Worm (Caenorhabditis elegans) whole organism, L3 larva: ENCODE data around the gene rpl-9.

Experiments
- R02D3.7 ChIP-seq: fragments of 150-350 bp; optimal IDR thresholded peaks from 2 replicates; lab custom pipeline; 2014; ENCODE audit warnings: missing biosample characterization, missing genetic modification characterization
- aly-2 ChIP-seq: fragments of 150-350 bp; optimal IDR thresholded peaks from 2 replicates; lab custom pipeline; 2014; ENCODE audit warnings: missing biosample characterization, missing genetic modification characterization
- ama-1 ChIP-seq: fragments of 150-350 bp; optimal IDR thresholded peaks from 2 replicates; lab custom pipeline; 2018
- ceh-28 ChIP-seq: fragments of 150-350 bp; optimal IDR thresholded peaks from 2 replicates; lab custom pipeline; 2014; ENCODE audit warnings: missing biosample characterization, missing genetic modification reagents, missing genetic modification characterization
- ceh-82 ChIP-seq: fragments of 150-350 bp; optimal IDR thresholded peaks from 2 replicates; lab custom pipeline; 2014; ENCODE audit warnings: missing biosample characterization, missing genetic modification characterization
- ceh-9 ChIP-seq: sonication (generic microtip); optimal IDR thresholded peaks from 2 replicates; lab custom pipeline; 2018; ENCODE audit warnings: missing biosample characterization, missing genetic modification characterization
- daf-12 ChIP-seq: fragments of 150-350 bp; optimal IDR thresholded peaks from 2 replicates; lab custom pipeline; 2014; ENCODE audit warnings: missing biosample characterization, missing genetic modification reagents, missing genetic modification characterization
- egl-27 ChIP-seq: sonication (generic microtip); optimal IDR thresholded peaks from 4 replicates; lab custom pipeline; 2017; ENCODE audit warnings: missing biosample characterization, missing genetic modification reagents, missing genetic modification characterization
- egl-5 ChIP-seq: fragments of 150-350 bp; optimal IDR thresholded peaks from 2 replicates; lab custom pipeline; 2017; ENCODE audit warnings: missing biosample characterization, missing genetic modification reagents, missing genetic modification characterization, inconsistent platforms
- elt-1 ChIP-seq: fragments of 150-350 bp; optimal IDR thresholded peaks from 2 replicates; lab custom pipeline; 2014; ENCODE audit warnings: missing biosample characterization, missing genetic modification characterization
- elt-2 ChIP-seq: sonication (generic microtip); optimal IDR thresholded peaks from 2 replicates; lab custom pipeline; 2016; ENCODE audit warnings: missing genetic modification reagents, mild to moderate bottlenecking, missing genetic modification characterization, missing compliant biosample characterization
- elt-3 ChIP-seq, 3 experiments: fragments of 150-350 bp in 1 of 3; sonication (generic microtip) in 2 of 3; optimal IDR thresholded peaks; 2 replicates in 2 of 3; 4 replicates in 1 of 3; lab custom pipeline; 2014 to 2017; ENCODE audit warnings: missing biosample characterization in 3 of 3, missing genetic modification characterization in 3 of 3
- fkh-10 ChIP-seq: sonication (generic microtip); optimal IDR thresholded peaks from 2 replicates; lab custom pipeline; 2017; ENCODE audit warnings: missing biosample characterization, missing genetic modification reagents, missing genetic modification characterization
- fkh-2 ChIP-seq: fragments of 150-350 bp; optimal IDR thresholded peaks from 2 replicates; lab custom pipeline; 2014; ENCODE audit warnings: missing biosample characterization, missing genetic modification reagents, missing genetic modification characterization
- fos-1 ChIP-seq: fragments of 150-350 bp; optimal IDR thresholded peaks from 2 replicates; lab custom pipeline; 2014; ENCODE audit warnings: missing biosample characterization, missing genetic modification characterization
- hmg-11 ChIP-seq: sonication (generic microtip); optimal IDR thresholded peaks from 2 replicates; lab custom pipeline; 2016; ENCODE audit warnings: missing genetic modification characterization, missing compliant biosample characterization
- jun-1 ChIP-seq: fragments of 150-350 bp; optimal IDR thresholded peaks from 2 replicates; lab custom pipeline; 2014; ENCODE audit warnings: missing biosample characterization, missing genetic modification reagents, missing genetic modification characterization
- lin-15B ChIP-seq: fragments of 150-350 bp; optimal IDR thresholded peaks from 2 replicates; lab custom pipeline; 2014; ENCODE audit warnings: missing biosample characterization, missing genetic modification characterization
- lin-39 ChIP-seq: fragments of 150-350 bp; optimal IDR thresholded peaks from 2 replicates; lab custom pipeline; 2018; ENCODE audit warnings: missing biosample characterization, missing genetic modification reagents, missing genetic modification characterization
- lsy-12 ChIP-seq: sonication (generic microtip); optimal IDR thresholded peaks from 2 replicates; lab custom pipeline; 2016; ENCODE audit warnings: mild to moderate bottlenecking, missing genetic modification characterization, missing compliant biosample characterization
- mdl-1 ChIP-seq: fragments of 150-350 bp; optimal IDR thresholded peaks from 2 replicates; lab custom pipeline; 2014; ENCODE audit warnings: missing biosample characterization, missing genetic modification characterization
- mml-1 ChIP-seq: fragments of 150-350 bp; sonication (generic microtip); optimal IDR thresholded peaks from 3 replicates; lab custom pipeline; 2014; ENCODE audit warnings: missing biosample characterization, missing genetic modification characterization
- nfya-1 ChIP-seq: sonication (generic microtip); optimal IDR thresholded peaks from 2 replicates; lab custom pipeline; 2017; ENCODE audit warnings: missing genetic modification characterization, mild to moderate bottlenecking, missing compliant biosample characterization, antibody characterized with exemption, moderate library complexity; ENCODE audit not compliant: insufficient read depth
- nhr-11 ChIP-seq: fragments of 150-350 bp; optimal IDR thresholded peaks from 2 replicates; lab custom pipeline; 2014; ENCODE audit warnings: missing biosample characterization, missing genetic modification characterization
- nhr-12 ChIP-seq: fragments of 150-350 bp; optimal IDR thresholded peaks from 2 replicates; lab custom pipeline; 2014; ENCODE audit warnings: missing biosample characterization, missing genetic modification characterization
- nhr-23 ChIP-seq: fragments of 150-350 bp; optimal IDR thresholded peaks from 2 replicates; lab custom pipeline; 2014; ENCODE audit warnings: missing biosample characterization, missing genetic modification reagents, missing genetic modification characterization
- nhr-237 ChIP-seq: fragments of 150-350 bp; optimal IDR thresholded peaks from 2 replicates; lab custom pipeline; 2014; ENCODE audit warnings: missing biosample characterization, missing genetic modification characterization
- nhr-25 ChIP-seq: sonication (generic microtip); optimal IDR thresholded peaks from 2 replicates; lab custom pipeline; 2017; ENCODE audit warnings: missing biosample characterization, missing genetic modification characterization
- nhr-28 ChIP-seq: fragments of 150-350 bp; optimal IDR thresholded peaks from 2 replicates; lab custom pipeline; 2014; ENCODE audit warnings: missing biosample characterization, missing genetic modification characterization
- nhr-43 ChIP-seq: sonication (generic microtip); optimal IDR thresholded peaks from 2 replicates; lab custom pipeline; 2016; ENCODE audit warnings: mild to moderate bottlenecking, missing genetic modification characterization, missing compliant biosample characterization; ENCODE audit not compliant: poor library complexity, severe bottlenecking
- nhr-76 ChIP-seq: fragments of 150-350 bp; sonication (generic microtip); optimal IDR thresholded peaks from 5 replicates; lab custom pipeline; 2014; ENCODE audit warnings: missing biosample characterization, missing genetic modification characterization
- nhr-77 ChIP-seq: fragments of 150-350 bp; optimal IDR thresholded peaks from 2 replicates; lab custom pipeline; 2014; ENCODE audit warnings: missing biosample characterization, missing genetic modification characterization
- pha-4 ChIP-seq: fragments of 150-350 bp; optimal IDR thresholded peaks from 2 replicates; lab custom pipeline; 2014; ENCODE audit warnings: missing biosample characterization, missing genetic modification reagents, missing genetic modification characterization
- pqm-1 ChIP-seq: fragments of 150-350 bp; optimal IDR thresholded peaks from 2 replicates; lab custom pipeline; 2017; ENCODE audit warnings: missing biosample characterization, missing genetic modification characterization, inconsistent platforms
- sea-2 ChIP-seq: fragments of 150-350 bp; sonication (generic microtip); optimal IDR thresholded peaks from 4 replicates; lab custom pipeline; 2014; ENCODE audit warnings: missing biosample characterization, missing genetic modification reagents, missing genetic modification characterization
- skn-1 ChIP-seq: fragments of 150-350 bp; optimal IDR thresholded peaks from 2 replicates; lab custom pipeline; 2014; ENCODE audit warnings: missing biosample characterization, missing genetic modification characterization
- snpc-4 ChIP-seq: fragments of 150-350 bp; optimal IDR thresholded peaks from 2 replicates; lab custom pipeline; 2014; ENCODE audit warnings: missing biosample characterization, missing genetic modification characterization
- tbx-2 ChIP-seq: sonication (generic microtip); optimal IDR thresholded peaks from 2 replicates; lab custom pipeline; 2016; ENCODE audit warnings: mild to moderate bottlenecking, missing genetic modification characterization, missing compliant biosample characterization
- unc-39 ChIP-seq: sonication (generic microtip); optimal IDR thresholded peaks from 4 replicates; lab custom pipeline; 2017; ENCODE audit warnings: missing biosample characterization, missing genetic modification characterization
- unc-62 ChIP-seq: fragments of 150-350 bp; sonication (generic microtip); optimal IDR thresholded peaks from 4 replicates; lab custom pipeline; 2014; ENCODE audit warnings: missing biosample characterization, missing genetic modification reagents, missing genetic modification characterization
- zag-1 ChIP-seq: fragments of 150-350 bp; optimal IDR thresholded peaks from 2 replicates; lab custom pipeline; 2014; ENCODE audit warnings: missing biosample characterization, missing genetic modification characterization
- ztf-11 ChIP-seq: fragments of 150-350 bp; optimal IDR thresholded peaks from 2 replicates; lab custom pipeline; 2014; ENCODE audit warnings: missing biosample characterization, missing genetic modification characterization
- ztf-4 ChIP-seq: fragments of 150-350 bp; optimal IDR thresholded peaks from 2 replicates; lab custom pipeline; 2014; ENCODE audit warnings: missing biosample characterization, missing genetic modification characterization

The rpl-9 gene

DNA sequence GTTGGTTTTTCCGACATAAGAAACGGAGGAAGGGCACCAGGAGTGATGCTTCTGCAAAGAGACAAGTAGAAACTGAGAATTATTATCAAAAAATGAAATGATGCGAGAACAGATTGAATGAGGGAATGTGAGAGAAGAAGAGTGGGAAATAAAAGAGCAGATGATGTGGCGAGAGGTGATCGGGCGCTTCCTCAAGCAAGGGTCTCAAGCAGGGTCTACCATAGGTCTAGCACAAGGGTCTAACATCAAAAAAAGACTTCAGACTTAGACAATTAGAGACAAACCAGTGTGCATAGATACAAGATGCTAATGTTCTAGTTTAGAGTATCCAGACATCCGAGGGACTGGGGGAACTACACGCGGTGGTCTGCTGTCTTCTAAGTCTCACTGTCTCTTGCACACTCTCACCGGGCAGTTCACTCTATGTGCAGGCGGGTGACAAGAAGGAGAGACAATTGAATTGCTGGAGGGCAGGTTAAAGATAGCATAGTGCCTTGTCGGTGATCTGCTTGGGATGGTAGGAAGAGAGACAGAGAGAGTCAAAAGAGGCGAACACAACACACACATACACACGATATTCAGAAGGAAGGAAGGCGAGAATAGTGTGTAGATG, 2.4 kb downstream of the rpl-9 start, which contains the start of gene R13A5.7:
Gene R13A5.7, minus strand, starts transcription at position 51 of the 613 bp plus-strand sequence.
- TF ChIP-seq elt-1 (tag; lab: Kevin White, UChicago) = peak; percentile 20
- peak; percentile 80 for TF ChIP-seq jun-1 (tag; lab: Kevin White, UChicago)
- peak; percentile 24 for TF ChIP-seq lsy-12 (tag; lab: Kevin White, UChicago)
- TF ChIP-seq nhr-25 = peak; percentile 48
- peak; percentile 46 for TF ChIP-seq tbx-2 (tag; lab: Kevin White, UChicago)
- TF ChIP-seq unc-39 (tag; lab: Kevin White, UChicago) = no peak
- peak; percentile 91 for TF ChIP-seq hmg-11 (tag; lab: Kevin White, UChicago)
- TF ChIP-seq ceh-28 = peak; percentile 71
- peak; percentile 77 for TF ChIP-seq elt-2 (tag; lab: Kevin White, UChicago)
- TF ChIP-seq lin-15B (tag; lab: Kevin White, UChicago) = peak; percentile 48
- TF ChIP-seq ceh-82 (tag; lab: Kevin White, UChicago) = peak; percentile 4
- peak; percentile 67 for TF ChIP-seq egl-27 (tag; lab: Kevin White, UChicago)
- TF ChIP-seq mdl-1 (tag; lab: Kevin White, UChicago) = peak; percentile 80
- no peak for TF ChIP-seq ceh-9
- TF ChIP-seq nhr-12 (tag; lab: Kevin White, UChicago) = no peak
- TF ChIP-seq nhr-237 (tag; lab: Kevin White, UChicago) = no peak
- TF ChIP-seq elt-3 (tag; optimal IDR thresholded peaks at IDR 0.05; lab: Kevin White, UChicago) = no peak
- TF ChIP-seq lin-39 = peak; percentile 50
- TF ChIP-seq skn-1 (tag; lab: Kevin White, UChicago) = peak; percentile 43
- no peak for TF ChIP-seq zag-1 (tag; lab: Kevin White, UChicago)
- peak; percentile 39 for TF ChIP-seq nhr-11
- TF ChIP-seq nhr-43 = peak; percentile 72
- TF ChIP-seq ama-1 (lab: Kevin White, UChicago) = no peak
- TF ChIP-seq sea-2 (GFP tag; lab: Kevin White, UChicago) = no peak
- peak; percentile 76 for TF ChIP-seq nhr-23 (tag; lab: Kevin White, UChicago)
- no peak for TF ChIP-seq ztf-4
- TF ChIP-seq pha-4 = peak; percentile 88
- TF ChIP-seq snpc-4 = peak; percentile 69
- no peak for TF ChIP-seq fkh-2 (tag; lab: Kevin White, UChicago)
- TF ChIP-seq unc-62 = peak; percentile 64
- TF ChIP-seq nhr-76 (tag; lab: Kevin White, UChicago) = no peak
- no peak for TF ChIP-seq mml-1
- peak; percentile 88 for TF ChIP-seq nfya-1 (tag; lab: Kevin White, UChicago)
- TF ChIP-seq egl-5 (tag; lab: Kevin White, UChicago) = peak; percentile 47
- TF ChIP-seq daf-12 (tag; lab: Kevin White, UChicago) = no peak
- TF ChIP-seq fkh-10 (GFP tag; lab: Kevin White, UChicago) = no peak
- TF ChIP-seq nhr-77 (tag; lab: Kevin White, UChicago) = no peak
- no peak for TF ChIP-seq ztf-11
- TF ChIP-seq R02D3.7 (tag; lab: Kevin White, UChicago) = peak; percentile 39
- TF ChIP-seq fos-1 (tag; lab: Kevin White, UChicago) = no peak
- TF ChIP-seq pqm-1 (tag; lab: Kevin White, UChicago) = peak; percentile 55

DNA sequence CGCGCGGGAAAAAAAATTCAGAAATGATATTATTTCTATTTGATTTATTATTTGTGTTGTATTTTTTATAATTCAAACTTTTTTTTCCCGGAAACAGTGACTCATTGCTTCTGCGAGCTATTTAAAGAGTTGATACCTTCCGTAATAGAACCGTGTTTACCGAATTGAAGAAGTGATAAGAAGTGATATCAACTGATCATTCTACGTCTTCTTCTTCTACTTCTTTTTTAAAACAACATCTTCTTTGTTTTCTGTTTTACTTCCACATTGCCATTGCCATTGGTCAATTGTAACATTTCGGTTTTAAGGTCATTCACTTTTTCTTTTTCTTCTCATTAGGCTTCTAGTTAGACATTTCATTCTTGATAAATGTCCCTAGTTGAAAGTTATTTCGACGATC, 6.5 kb downstream of the rpl-9 start, which contains the start of gene ttr-32:
Gene ttr-32, plus strand, starts transcription at position 314 of the 400 bp plus-strand sequence.
- TF ChIP-seq mml-1 (no peak), nfya-1 (tag; lab: Kevin White, UChicago) (no peak), sea-2 (GFP tag; lab: Kevin White, UChicago) (no peak), jun-1 (tag; lab: Kevin White, UChicago) (no peak), R02D3.7 (tag; lab: Kevin White, UChicago) (no peak), aly-2 (tag; lab: Kevin White, UChicago) (no peak), nhr-11 (no peak), zag-1 (tag; lab: Kevin White, UChicago) (no peak), nhr-28 (tag; lab: Kevin White, UChicago) (no peak)
- TF ChIP-seq, all 47 proteins: peak for 0
